Fruit fly (Drosophila melanogaster) whole organism, adult: ENCODE data around the gene CG31673.

ENCODE experiments used
- CG12768 ChIP-seq: fragments of 200-800 bp; sonication (Bioruptor generic); optimal IDR thresholded peaks from 2 replicates; lab custom pipeline; 2017; ENCODE audit warnings: missing biosample characterization, missing genetic modification characterization, mild to moderate bottlenecking, moderate library complexity, missing genetic modification reagents
- CG1620 ChIP-seq: fragments of 200-800 bp; sonication (Bioruptor generic); optimal IDR thresholded peaks from 2 replicates; lab custom pipeline; 2016; ENCODE audit warnings: missing biosample characterization, missing genetic modification characterization
- CG33017 ChIP-seq: fragments of 200-800 bp; sonication (Bioruptor generic); optimal IDR thresholded peaks from 2 replicates; lab custom pipeline; 2018; ENCODE audit warnings: missing biosample characterization, mild to moderate bottlenecking, missing genetic modification characterization, moderate library complexity
- CG5204 ChIP-seq: fragments of 200-800 bp; sonication (Bioruptor generic); optimal IDR thresholded peaks from 2 replicates; lab custom pipeline; 2016; ENCODE audit warnings: missing biosample characterization, missing genetic modification characterization
- CG7101 ChIP-seq: fragments of 200-800 bp; sonication (Bioruptor generic); optimal IDR thresholded peaks from 2 replicates; lab custom pipeline; 2018; ENCODE audit warnings: missing biosample characterization, mild to moderate bottlenecking, missing genetic modification characterization, moderate library complexity
- Clk ChIP-seq: fragments of 200-800 bp; sonication (Bioruptor generic); optimal IDR thresholded peaks from 2 replicates; lab custom pipeline; 2017; ENCODE audit warnings: missing biosample characterization, missing genetic modification characterization
- bab1 ChIP-seq: fragments of 200-800 bp; sonication (Bioruptor generic); optimal IDR thresholded peaks from 3 replicates; lab custom pipeline; 2019; ENCODE audit warnings: missing biosample characterization, mild to moderate bottlenecking, missing genetic modification characterization, moderate library complexity
- cnc ChIP-seq, 2 experiments: fragments of >200 bp; optimal IDR thresholded peaks; 2 replicates each; lab custom pipeline; 2017
- kay ChIP-seq: fragments of 200-800 bp; sonication (Bioruptor generic); peaks from one replicate; lab custom pipeline; 2016; ENCODE audit warnings: missing biosample characterization, missing genetic modification characterization, borderline replicate concordance
- pad ChIP-seq: fragments of 200-800 bp; sonication (Bioruptor generic); optimal IDR thresholded peaks from 3 replicates; lab custom pipeline; 2017; ENCODE audit warnings: missing biosample characterization, missing genetic modification characterization, mild to moderate bottlenecking, moderate library complexity, missing genetic modification reagents

DNA sequence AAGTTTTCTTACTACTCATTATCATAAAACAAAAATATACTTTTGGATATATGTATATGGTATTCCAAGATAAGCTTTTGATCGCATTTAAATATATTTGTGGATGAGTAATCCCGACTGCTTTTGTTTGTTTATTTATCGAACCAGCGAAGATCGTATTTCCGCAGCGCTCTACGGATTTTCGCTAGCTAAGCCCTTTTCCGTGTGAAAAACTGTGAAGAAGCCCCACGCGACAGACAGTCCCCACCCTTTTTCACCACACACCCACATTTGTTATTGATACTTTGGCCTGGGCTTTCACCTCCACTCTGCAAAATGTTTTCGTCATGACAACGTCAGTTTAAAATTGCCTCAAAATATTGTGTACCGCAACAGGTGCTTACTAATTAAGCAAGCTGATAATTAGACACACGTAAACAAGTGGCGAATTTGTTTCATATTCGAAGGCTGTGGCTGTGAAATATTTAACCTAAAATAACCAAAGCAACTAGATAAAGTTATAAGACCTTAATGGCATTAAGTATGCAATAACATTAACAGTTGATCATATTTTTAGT lies 36.3 kb upstream of the CG31673 start:
- TF ChIP-seq CG12768 (GFP tag; lab: Kevin White, UChicago) (peak; percentile 62), cnc (optimal IDR thresholded peaks at IDR 0.05; lab: Kevin White, UChicago) (no peak), kay (peak; percentile 72), CG33017 (tag; lab: Kevin White, UChicago) (no peak), bab1 (no peak), CG1620 (no peak), Clk (GFP tag; lab: Kevin White, UChicago) (no peak), CG5204 (GFP tag; lab: Kevin White, UChicago) (no peak), pad (GFP tag; lab: Kevin White, UChicago) (no peak), CG7101 (no peak)
